Fruit fly (Drosophila melanogaster): Measurements from ENCODE around the gene Msh6.

DNA sequence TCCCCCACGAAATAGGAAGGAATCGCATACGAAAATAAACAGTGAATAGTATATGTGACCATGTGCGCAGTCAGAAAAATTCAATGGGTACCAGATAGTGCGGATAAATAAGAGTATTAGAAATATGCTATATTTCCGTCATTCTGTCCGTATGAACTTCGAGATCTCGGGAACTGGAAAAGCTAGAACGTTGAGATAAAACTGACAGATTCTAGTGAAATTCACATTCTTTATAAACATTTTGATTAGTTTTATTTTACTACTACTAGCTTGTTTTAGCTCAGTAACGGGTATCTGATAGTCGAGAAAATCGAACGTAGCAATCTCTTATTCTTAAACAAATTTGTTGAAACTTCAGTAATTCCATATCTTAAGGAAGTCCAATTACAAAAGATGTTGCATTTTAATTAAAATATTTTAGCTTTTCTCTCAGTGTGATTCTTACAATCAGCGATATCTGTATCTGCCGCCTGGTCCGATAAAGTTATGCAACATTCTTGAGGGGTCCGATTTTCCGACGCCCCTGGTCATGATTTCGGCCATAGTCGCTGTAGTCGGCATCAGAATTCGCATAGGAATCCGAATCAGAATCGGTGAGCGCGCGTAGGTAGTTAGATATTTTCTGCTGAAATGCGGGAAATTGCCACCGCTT, 14.2 kb upstream of the Msh6 start:
- TF ChIP-seq dac (GFP tag; optimal IDR thresholded peaks at IDR 0.05) (no peak), svp (GFP tag) (no peak), fkh (GFP tag; optimal IDR thresholded peaks at IDR 0.05) (no peak), ss (GFP tag; optimal IDR thresholded peaks at IDR 0.05) (no peak), CG6854 (GFP tag; optimal IDR thresholded peaks at IDR 0.05) (no peak), CG11294 (GFP tag; IDR thresholded peaks at IDR 0.05) (no peak), CG7368 (GFP tag; optimal IDR thresholded peaks at IDR 0.05) (no peak)
